Fruit fly (Drosophila melanogaster) whole organism, embryonic: ENCODE measurements around the gene Rnb.

Experiments
- CG10267 ChIP-seq: fragments of 200-800 bp; sonication (Bioruptor generic); optimal IDR thresholded peaks from 2 replicates; lab custom pipeline; 2018; ENCODE audit warnings: missing biosample characterization, mild to moderate bottlenecking, missing genetic modification characterization, moderate library complexity
- CG10431 ChIP-seq: fragments of 200-800 bp; sonication (Bioruptor generic); optimal IDR thresholded peaks from 3 replicates; lab custom pipeline; 2018; ENCODE audit warnings: missing biosample characterization, mild to moderate bottlenecking, missing genetic modification characterization
- CG11085 ChIP-seq: fragments of 200-800 bp; sonication (Bioruptor generic); IDR thresholded peaks from 2 replicates; pipeline ENCODE4 v1.3.6; 2022; ENCODE audit warnings: missing biosample characterization, missing genetic modification characterization
- CG11247 ChIP-seq: fragments of 200-800 bp; sonication (Bioruptor generic); IDR thresholded peaks from 2 replicates; pipeline ENCODE4 v1.3.6; 2022; ENCODE audit warnings: missing biosample characterization, missing genetic modification characterization
- CG12071 ChIP-seq: fragments of 200-800 bp; sonication (Bioruptor generic); optimal IDR thresholded peaks from 3 replicates; lab custom pipeline; 2018; ENCODE audit warnings: missing biosample characterization, mild to moderate bottlenecking, missing genetic modification characterization
- CG13296 ChIP-seq: fragments of 200-800 bp; sonication (Bioruptor generic); optimal IDR thresholded peaks from 3 replicates; lab custom pipeline; 2018; ENCODE audit warnings: missing biosample characterization, mild to moderate bottlenecking, missing genetic modification characterization
- CG13894 ChIP-seq: fragments of 200-800 bp; sonication (Bioruptor generic); optimal IDR thresholded peaks from 3 replicates; lab custom pipeline; 2018; ENCODE audit warnings: missing biosample characterization, mild to moderate bottlenecking, missing genetic modification characterization, moderate library complexity
- CG14441 ChIP-seq: fragments of 200-800 bp; sonication (Bioruptor generic); IDR thresholded peaks from 2 replicates; pipeline ENCODE4 v1.3.6; 2022; ENCODE audit warnings: missing biosample characterization, missing genetic modification characterization
- CG14710 ChIP-seq: fragments of 200-800 bp; sonication (Bioruptor generic); optimal IDR thresholded peaks from 3 replicates; lab custom pipeline; 2019; ENCODE audit warnings: missing biosample characterization, mild to moderate bottlenecking, missing genetic modification characterization, moderate library complexity
- CG14965 ChIP-seq: fragments of 200-800 bp; sonication (Bioruptor generic); optimal IDR thresholded peaks from 2 replicates; lab custom pipeline; 2016; ENCODE audit warnings: missing biosample characterization, missing genetic modification characterization, borderline replicate concordance
- CG15073 ChIP-seq: fragments of 200-800 bp; sonication (Bioruptor generic); optimal IDR thresholded peaks from 2 replicates; lab custom pipeline; 2016; ENCODE audit warnings: missing biosample characterization, missing genetic modification characterization
- CG17385 ChIP-seq: fragments of 200-800 bp; sonication (Bioruptor generic); optimal IDR thresholded peaks from 3 replicates; lab custom pipeline; 2018; ENCODE audit warnings: missing biosample characterization, mild to moderate bottlenecking, missing genetic modification characterization
- CG17612 ChIP-seq: fragments of 200-800 bp; sonication (Bioruptor generic); IDR thresholded peaks from 2 replicates; pipeline ENCODE4 v1.3.6; 2022; ENCODE audit warnings: missing biosample characterization, missing genetic modification characterization
- CG1832 ChIP-seq: fragments of 200-800 bp; sonication (Bioruptor generic); optimal IDR thresholded peaks from 2 replicates; lab custom pipeline; 2017; ENCODE audit warnings: missing biosample characterization, mild to moderate bottlenecking, missing genetic modification characterization, inconsistent platforms
- CG18599 ChIP-seq: fragments of 200-800 bp; sonication (Bioruptor generic); optimal IDR thresholded peaks from 3 replicates; lab custom pipeline; 2017; ENCODE audit warnings: missing biosample characterization, missing genetic modification characterization, mild to moderate bottlenecking, moderate library complexity, missing genetic modification reagents
- CG3065 ChIP-seq: fragments of 200-800 bp; sonication (Bioruptor generic); optimal IDR thresholded peaks from 2 replicates; lab custom pipeline; 2016; ENCODE audit warnings: missing biosample characterization, missing genetic modification characterization
- CG31224 ChIP-seq: fragments of 200-800 bp; sonication (Bioruptor generic); IDR thresholded peaks from 2 replicates; pipeline ENCODE4 v1.3.6; 2022; ENCODE audit warnings: missing biosample characterization, missing genetic modification characterization
- CG3726 ChIP-seq: fragments of 200-800 bp; sonication (Bioruptor generic); IDR thresholded peaks from 3 replicates; pipeline ENCODE4, ENCODE4 v1.3.6; 2022; ENCODE audit warnings: missing biosample characterization, missing genetic modification characterization
- CG6254 ChIP-seq: fragments of 200-800 bp; sonication (Bioruptor generic); optimal IDR thresholded peaks from 3 replicates; lab custom pipeline; 2017; ENCODE audit warnings: mild to moderate bottlenecking, missing biosample characterization, missing genetic modification reagents, missing genetic modification characterization
- CG6791 ChIP-seq: fragments of 200-800 bp; sonication (Bioruptor generic); IDR thresholded peaks from 3 replicates; pipeline ENCODE4 v1.3.6; 2022; ENCODE audit warnings: missing biosample characterization, missing genetic modification characterization; ENCODE audit not compliant: partially characterized antibody
- CG6854 ChIP-seq: fragments of 200-800 bp; sonication (Bioruptor generic); optimal IDR thresholded peaks from 3 replicates; lab custom pipeline; 2017; ENCODE audit warnings: missing biosample characterization, mild to moderate bottlenecking, missing genetic modification characterization
- CG7556 ChIP-seq: fragments of 200-800 bp; sonication (Bioruptor generic); optimal IDR thresholded peaks from 2 replicates; lab custom pipeline; 2017; ENCODE audit warnings: missing biosample characterization, mild to moderate bottlenecking, missing genetic modification characterization
- CG7963 ChIP-seq: fragments of 200-800 bp; sonication (Bioruptor generic); IDR thresholded peaks from 3 replicates; pipeline ENCODE4 v1.3.6; 2022; ENCODE audit warnings: missing biosample characterization, missing genetic modification characterization; ENCODE audit not compliant: partially characterized antibody
- CG8281 ChIP-seq: fragments of 200-800 bp; sonication (Bioruptor generic); optimal IDR thresholded peaks from 2 replicates; lab custom pipeline; 2018; ENCODE audit warnings: missing biosample characterization, mild to moderate bottlenecking, missing genetic modification characterization, moderate library complexity
- CG8478 ChIP-seq: fragments of >200 bp; optimal IDR thresholded peaks from 2 replicates; lab custom pipeline; 2018
- CkIIα-i1 ChIP-seq: fragments of 200-800 bp; sonication (Bioruptor generic); IDR thresholded peaks from 2 replicates; pipeline ENCODE4 v1.3.6; 2022; ENCODE audit warnings: missing biosample characterization, missing genetic modification characterization
- Hmr ChIP-seq: fragments of 200-800 bp; sonication (Bioruptor generic); optimal IDR thresholded peaks from 3 replicates; lab custom pipeline; 2017; ENCODE audit warnings: mild to moderate bottlenecking, missing biosample characterization, missing genetic modification reagents, missing genetic modification characterization
- Max ChIP-seq: fragments of 200-800 bp; sonication (Bioruptor generic); optimal IDR thresholded peaks from 2 replicates; lab custom pipeline; 2016; ENCODE audit warnings: missing biosample characterization, mild to moderate bottlenecking, missing genetic modification characterization
- Mes4 ChIP-seq: fragments of 200-800 bp; sonication (Bioruptor generic); optimal IDR thresholded peaks from 2 replicates; lab custom pipeline; 2016; ENCODE audit warnings: missing biosample characterization, missing genetic modification characterization
- Side ChIP-seq: fragments of 200-800 bp; sonication (Bioruptor generic); optimal IDR thresholded peaks from 2 replicates; lab custom pipeline; 2016; ENCODE audit warnings: missing biosample characterization, missing genetic modification characterization
- Spps ChIP-seq: fragments of 200-800 bp; sonication (Bioruptor generic); optimal IDR thresholded peaks from 2 replicates; lab custom pipeline; 2018; ENCODE audit warnings: missing biosample characterization, mild to moderate bottlenecking, missing genetic modification characterization
- Sry-δ ChIP-seq: fragments of 200-800 bp; sonication (Bioruptor generic); optimal IDR thresholded peaks from 2 replicates; lab custom pipeline; 2016; ENCODE audit warnings: missing biosample characterization, missing genetic modification characterization
- Taf1 ChIP-seq: fragments of 200-800 bp; sonication (Bioruptor generic); IDR thresholded peaks from 2 replicates; pipeline ENCODE4 v1.3.6; 2022; ENCODE audit warnings: missing biosample characterization, missing genetic modification characterization
- crol ChIP-seq: fragments of 200-800 bp; sonication (Bioruptor generic); IDR thresholded peaks from 2 replicates; pipeline ENCODE4 v1.3.6; 2022; ENCODE audit warnings: missing biosample characterization, missing genetic modification characterization
- dmrt99B ChIP-seq: fragments of 200-800 bp; sonication (Bioruptor generic); optimal IDR thresholded peaks from 2 replicates; lab custom pipeline; 2018; ENCODE audit warnings: missing biosample characterization, mild to moderate bottlenecking, missing genetic modification characterization, moderate library complexity
- dysf ChIP-seq: fragments of 200-800 bp; sonication (Bioruptor generic); IDR thresholded peaks from 3 replicates; pipeline ENCODE4 v1.3.6; 2022; ENCODE audit warnings: missing biosample characterization, missing genetic modification characterization
- grau ChIP-seq: fragments of 200-800 bp; optimal IDR thresholded peaks from 3 replicates; lab custom pipeline; 2019; ENCODE audit warnings: missing biosample characterization, mild to moderate bottlenecking, missing genetic modification characterization, moderate library complexity
- inv ChIP-seq: fragments of 200-800 bp; sonication (Bioruptor generic); IDR thresholded peaks from 2 replicates; pipeline ENCODE4 v1.3.6; 2022; ENCODE audit warnings: missing biosample characterization, missing genetic modification characterization; ENCODE audit not compliant: partially characterized antibody
- lmd ChIP-seq: fragments of 200-800 bp; sonication (Bioruptor generic); IDR thresholded peaks from 2 replicates; pipeline ENCODE4 v1.3.6; 2022; ENCODE audit warnings: missing biosample characterization, missing genetic modification characterization
- odd ChIP-seq: fragments of 200-800 bp; sonication (Bioruptor generic); optimal IDR thresholded peaks from 2 replicates; lab custom pipeline; 2017; ENCODE audit warnings: missing biosample characterization, mild to moderate bottlenecking, missing genetic modification characterization
- pb ChIP-seq: fragments of 200-800 bp; sonication (Bioruptor generic); optimal IDR thresholded peaks from 3 replicates; lab custom pipeline; 2016; ENCODE audit warnings: missing biosample characterization, missing genetic modification characterization
- pfk ChIP-seq: fragments of 200-800 bp; sonication (Bioruptor generic); optimal IDR thresholded peaks from 2 replicates; lab custom pipeline; 2018; ENCODE audit warnings: missing biosample characterization, mild to moderate bottlenecking, missing genetic modification characterization, moderate library complexity
- pho ChIP-seq: fragments of 200-800 bp; sonication (Bioruptor generic); optimal IDR thresholded peaks from 2 replicates; lab custom pipeline; 2016; ENCODE audit warnings: missing biosample characterization, missing genetic modification characterization
- seq ChIP-seq: fragments of 200-800 bp; sonication (Bioruptor generic); IDR thresholded peaks from 2 replicates; pipeline ENCODE4 v1.3.6; 2022; ENCODE audit warnings: missing biosample characterization, missing genetic modification characterization
- slou ChIP-seq: fragments of 200-800 bp; sonication (Bioruptor generic); optimal IDR thresholded peaks from 3 replicates; lab custom pipeline; 2016; ENCODE audit warnings: missing biosample characterization, missing genetic modification characterization
- slp2 ChIP-seq: fragments of 200-800 bp; sonication (Bioruptor generic); optimal IDR thresholded peaks from 2 replicates; lab custom pipeline; 2016; ENCODE audit warnings: missing biosample characterization, missing genetic modification characterization
- sr ChIP-seq: fragments of 200-800 bp; sonication (Bioruptor generic); IDR thresholded peaks from 3 replicates; pipeline ENCODE4 v1.3.6; 2022; ENCODE audit warnings: missing biosample characterization, missing genetic modification characterization
- ssp ChIP-seq: fragments of 200-800 bp; sonication (Bioruptor generic); IDR thresholded peaks from 2 replicates; pipeline ENCODE4 v1.3.6; 2022; ENCODE audit warnings: missing biosample characterization, missing genetic modification characterization
- zen ChIP-seq: fragments of 200-800 bp; sonication (Bioruptor generic); optimal IDR thresholded peaks from 3 replicates; lab custom pipeline; 2018; ENCODE audit warnings: missing biosample characterization, mild to moderate bottlenecking, missing genetic modification characterization, moderate library complexity
- zf30C ChIP-seq: fragments of 200-800 bp; sonication (Bioruptor generic); optimal IDR thresholded peaks from 3 replicates; lab custom pipeline; 2018; ENCODE audit warnings: missing biosample characterization, mild to moderate bottlenecking, missing genetic modification characterization

Rnb gene

DNA sequence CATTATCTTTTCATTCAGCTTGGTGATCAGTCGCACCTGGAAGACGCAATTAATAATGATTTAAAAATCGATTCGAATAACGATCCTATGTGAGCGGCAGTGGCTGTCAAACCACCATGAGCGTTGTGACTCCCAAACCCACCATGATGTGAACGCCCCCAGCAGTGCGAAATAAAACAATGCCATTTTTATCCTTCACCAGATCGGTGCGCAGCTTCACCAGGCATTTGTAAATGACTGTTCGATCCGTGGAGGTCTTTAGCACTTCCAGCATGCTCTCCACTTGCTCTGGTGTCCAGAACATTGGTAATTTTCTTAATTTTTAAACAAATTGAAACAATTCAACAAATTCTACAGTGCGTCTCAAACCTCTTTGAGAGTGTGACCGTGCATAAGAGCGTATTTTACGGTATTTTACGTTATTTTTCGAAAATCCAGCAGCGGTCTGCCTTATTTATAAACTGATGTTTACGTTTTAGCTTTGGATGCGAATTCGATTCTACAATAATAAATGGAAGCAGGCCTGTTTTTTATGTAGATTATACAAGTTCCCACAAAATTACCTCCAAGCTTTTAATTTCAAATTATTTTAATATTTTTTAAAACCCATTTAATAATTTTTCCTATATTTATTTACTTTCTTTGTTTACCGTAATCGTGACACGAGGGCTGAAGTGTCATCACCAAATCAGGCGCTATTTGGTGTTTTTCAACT lies at the start of gene Rnb, which contains the start of gene Drice (continued):
- TF ChIP-seq CG3726 (GFP tag; lab: Robert Waterston, UW), result no peak
- TF ChIP-seq CG8281 (tag; lab: Kevin White, UChicago), result peak; percentile 40
- no peak for TF ChIP-seq CG13296 (GFP tag; lab: Kevin White, UChicago)
- TF ChIP-seq pb (GFP tag; lab: Kevin White, UChicago), result no peak
- TF ChIP-seq inv (GFP tag; lab: Robert Waterston, UW), result peak; percentile 60
- TF ChIP-seq lmd, result peak; percentile 8; the same call in 1 of the 2 replicates
- TF ChIP-seq CG14965 (GFP tag; lab: Kevin White, UChicago), result no peak
- no peak for TF ChIP-seq CG17385 (GFP tag; lab: Kevin White, UChicago)
- 0 out of 3 replicates have a peak, but pooled peaks have one; percentile 45 for TF ChIP-seq CG7963
- no peak for TF ChIP-seq crol (GFP tag; lab: Robert Waterston, UW)
- TF ChIP-seq zen, result peak; percentile 46
- TF ChIP-seq CG12071 (GFP tag; lab: Kevin White, UChicago), result no peak
- peak; percentile 57 for TF ChIP-seq CG10267 (tag; lab: Kevin White, UChicago)
- no peak for TF ChIP-seq CG1832 (GFP tag; lab: Kevin White, UChicago)
- TF ChIP-seq pfk (GFP tag; lab: Kevin White, UChicago), result no peak
- TF ChIP-seq Sry-δ (GFP tag; lab: Kevin White, UChicago), result peak; percentile 65
- TF ChIP-seq Spps (tag; lab: Kevin White, UChicago), result peak; percentile 26
- no peak for TF ChIP-seq CG10431 (GFP tag; lab: Kevin White, UChicago)
- no peak for TF ChIP-seq CG3065 (GFP tag; lab: Kevin White, UChicago)
- TF ChIP-seq CG18599 (GFP tag; lab: Kevin White, UChicago), result no peak
- TF ChIP-seq slp2 (GFP tag; lab: Kevin White, UChicago), result no peak
- no peak for TF ChIP-seq CG6254 (GFP tag; lab: Kevin White, UChicago)
- TF ChIP-seq CG14441 (GFP tag; lab: Robert Waterston, UW), result peak; percentile 43; the same call in 1 of the 2 replicates
- no peak for TF ChIP-seq CG7556 (GFP tag; lab: Kevin White, UChicago)
- peak; percentile 24; the same call in 1 of the 2 replicates for TF ChIP-seq Taf1 (GFP tag; lab: Robert Waterston, UW)
- TF ChIP-seq Side (GFP tag; lab: Kevin White, UChicago), result no peak
- TF ChIP-seq CkIIα-i1 (GFP tag; lab: Robert Waterston, UW), result no peak
- TF ChIP-seq dysf (GFP tag; lab: Robert Waterston, UW), result peak; percentile 53; the same call in 2 of the 3 replicates
- no peak for TF ChIP-seq odd (GFP tag; lab: Kevin White, UChicago)
- TF ChIP-seq CG8478 (lab: Kevin White, UChicago), result no peak
- TF ChIP-seq seq (GFP tag; lab: Robert Waterston, UW), result no peak
- TF ChIP-seq pho (GFP tag; lab: Kevin White, UChicago), result peak; percentile 23
- TF ChIP-seq sr (GFP tag; lab: Robert Waterston, UW), result no peak
- TF ChIP-seq Max (GFP tag; lab: Kevin White, UChicago), result peak; percentile 58
- peak; percentile 43; the same call in 1 of the 2 replicates for TF ChIP-seq CG31224 (GFP tag; lab: Robert Waterston, UW)
- TF ChIP-seq grau (tag; lab: Kevin White, UChicago), result peak; percentile 45
- TF ChIP-seq CG15073 (GFP tag; lab: Kevin White, UChicago), result no peak
- TF ChIP-seq slou (GFP tag; lab: Kevin White, UChicago), result peak; percentile 11
- no peak for TF ChIP-seq CG17612
- TF ChIP-seq Hmr, result no peak
- TF ChIP-seq CG11085 (GFP tag; lab: Robert Waterston, UW), result no peak
- peak; percentile 35 for TF ChIP-seq ssp (GFP tag; lab: Robert Waterston, UW)
- peak; percentile 49; the same call in 1 of the 2 replicates for TF ChIP-seq CG11247 (GFP tag; lab: Robert Waterston, UW)
- no peak for TF ChIP-seq dmrt99B (tag; lab: Kevin White, UChicago)
- TF ChIP-seq Mes4 (GFP tag; lab: Kevin White, UChicago), result no peak
- TF ChIP-seq CG6791 (GFP tag; lab: Robert Waterston, UW), result peak; percentile 60
- peak; percentile 50 for TF ChIP-seq CG6854 (GFP tag; lab: Kevin White, UChicago)
- no peak for TF ChIP-seq CG13894
- TF ChIP-seq zf30C (GFP tag; lab: Kevin White, UChicago), result no peak
- TF ChIP-seq CG14710 (tag; lab: Kevin White, UChicago), result peak; percentile 79
